Fruit fly (Drosophila melanogaster): ENCODE results near the gene ath.
A peak's percentile ranks its signal among the peaks of the same experiment; 100 is the strongest.

Gene ath

DNA sequence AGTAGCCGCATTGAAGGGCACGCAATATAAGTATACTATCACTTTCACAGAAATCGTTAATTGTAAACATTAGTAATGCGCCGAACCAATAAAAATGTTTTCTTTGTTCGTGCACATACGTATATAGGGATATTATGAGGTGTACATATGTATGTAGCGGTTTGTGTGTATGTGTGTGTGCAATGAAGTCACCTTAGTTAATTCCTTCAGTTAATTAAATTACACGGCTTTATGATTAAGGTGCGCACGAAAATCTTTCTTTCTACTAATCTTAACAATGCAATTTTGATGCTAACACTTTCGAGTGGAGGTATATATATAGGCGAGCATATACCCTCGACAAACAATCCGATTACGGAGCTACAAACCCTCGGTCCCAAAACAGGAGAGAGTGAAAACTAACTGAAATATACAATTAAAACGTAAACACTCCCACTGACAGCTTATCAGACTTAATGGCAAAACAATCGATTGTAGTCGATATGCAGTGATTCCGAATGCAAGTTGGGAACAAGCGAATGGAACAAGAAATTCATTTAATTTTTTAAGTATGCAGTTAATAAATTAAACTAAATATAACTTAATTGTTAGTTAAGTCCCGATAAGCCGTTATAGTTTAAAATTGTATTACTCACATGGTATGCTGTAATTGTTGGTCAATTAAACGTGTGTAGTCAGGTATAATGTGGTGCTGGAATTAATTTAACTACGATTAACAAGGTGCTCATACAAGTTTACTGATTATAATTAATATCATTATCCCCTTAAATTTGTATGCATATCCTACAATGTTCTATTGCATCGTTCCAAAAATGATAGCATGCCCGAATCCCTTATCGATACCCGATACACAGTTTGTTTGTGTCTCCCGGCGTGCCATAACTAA lies 9.8 kb downstream of the ath start, which contains the start of the genes Npc1a and Prosalpha6 (continued):
- no peak for TF ChIP-seq Smox (GFP tag; optimal IDR thresholded peaks at IDR 0.05)
- TF ChIP-seq Hr39 (GFP tag; optimal IDR thresholded peaks at IDR 0.05): no peak
- TF ChIP-seq dac (GFP tag; optimal IDR thresholded peaks at IDR 0.05): no peak
- TF ChIP-seq ss (GFP tag; optimal IDR thresholded peaks at IDR 0.05): no peak
- TF ChIP-seq CG8119 (GFP tag; IDR thresholded peaks at IDR 0.05): no peak
- no peak for TF ChIP-seq CG9139 (GFP tag; optimal IDR thresholded peaks at IDR 0.05)
- no peak for TF ChIP-seq Gug (GFP tag; IDR thresholded peaks at IDR 0.05)
- no peak for TF ChIP-seq pdm3 (GFP tag; optimal IDR thresholded peaks at IDR 0.05)
- TF ChIP-seq Ets21C (GFP tag; optimal IDR thresholded peaks at IDR 0.05): no peak
- TF ChIP-seq Ets96B (tag; optimal IDR thresholded peaks at IDR 0.05): no peak
- TF ChIP-seq CG3032 (tag; optimal IDR thresholded peaks at IDR 0.05): peak; percentile 18
- TF ChIP-seq Sox14 (GFP tag; optimal IDR thresholded peaks at IDR 0.05): peak; percentile 75
- TF ChIP-seq CG31627 (GFP tag; optimal IDR thresholded peaks at IDR 0.05): peak; percentile 19
- no peak for TF ChIP-seq acj6 (GFP tag; optimal IDR thresholded peaks at IDR 0.05)
- no peak for TF ChIP-seq eg (GFP tag; IDR thresholded peaks at IDR 0.05)
- TF ChIP-seq CG15336 (GFP tag; IDR thresholded peaks at IDR 0.05): no peak
- TF ChIP-seq Lpt (GFP tag; optimal IDR thresholded peaks at IDR 0.05): no peak
- no peak for TF ChIP-seq svp (GFP tag)
- TF ChIP-seq fkh (GFP tag; optimal IDR thresholded peaks at IDR 0.05): peak; percentile 15
- TF ChIP-seq Hr4 (GFP tag; optimal IDR thresholded peaks at IDR 0.05): no peak
- peak; percentile 12 for TF ChIP-seq Eip93F (GFP tag; optimal IDR thresholded peaks at IDR 0.05)
- TF ChIP-seq lz (GFP tag; optimal IDR thresholded peaks at IDR 0.05): peak; percentile 21
- no peak for TF ChIP-seq CG7368 (GFP tag; optimal IDR thresholded peaks at IDR 0.05)
- peak; percentile 51 for TF ChIP-seq vri (GFP tag; optimal IDR thresholded peaks at IDR 0.05)
- peak; percentile 35 for TF ChIP-seq esn (GFP tag; optimal IDR thresholded peaks at IDR 0.05)
- TF ChIP-seq fd59A (GFP tag; optimal IDR thresholded peaks at IDR 0.05): no peak
- peak; percentile 76 for TF ChIP-seq achi (GFP tag; optimal IDR thresholded peaks at IDR 0.05)
- TF ChIP-seq CG32006 (GFP tag; optimal IDR thresholded peaks at IDR 0.05): no peak
- TF ChIP-seq CG6276 (GFP tag; optimal IDR thresholded peaks at IDR 0.05): no peak
- peak; percentile 32 for TF ChIP-seq cyc (GFP tag; optimal IDR thresholded peaks at IDR 0.05)
- no peak for TF ChIP-seq net (GFP tag; optimal IDR thresholded peaks at IDR 0.05)

DNA sequence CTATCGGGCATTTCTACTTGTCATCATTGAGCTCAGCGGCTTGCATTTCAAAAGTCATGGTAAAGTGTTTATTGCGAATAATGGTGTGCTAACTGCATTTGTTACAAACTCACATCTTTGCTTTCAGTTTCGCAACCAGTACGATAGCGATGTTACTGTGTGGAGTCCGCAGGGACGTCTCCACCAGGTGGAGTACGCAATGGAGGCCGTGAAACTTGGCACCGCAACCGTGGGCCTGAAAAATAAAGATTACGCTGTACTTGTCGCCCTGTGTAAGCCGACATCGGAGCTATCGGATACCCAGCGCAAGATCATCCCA lies 10.4 kb downstream of the ath start:
- no peak for TF ChIP-seq fkh (GFP tag; optimal IDR thresholded peaks at IDR 0.05)
- no peak for TF ChIP-seq vri (GFP tag; optimal IDR thresholded peaks at IDR 0.05)

DNA sequence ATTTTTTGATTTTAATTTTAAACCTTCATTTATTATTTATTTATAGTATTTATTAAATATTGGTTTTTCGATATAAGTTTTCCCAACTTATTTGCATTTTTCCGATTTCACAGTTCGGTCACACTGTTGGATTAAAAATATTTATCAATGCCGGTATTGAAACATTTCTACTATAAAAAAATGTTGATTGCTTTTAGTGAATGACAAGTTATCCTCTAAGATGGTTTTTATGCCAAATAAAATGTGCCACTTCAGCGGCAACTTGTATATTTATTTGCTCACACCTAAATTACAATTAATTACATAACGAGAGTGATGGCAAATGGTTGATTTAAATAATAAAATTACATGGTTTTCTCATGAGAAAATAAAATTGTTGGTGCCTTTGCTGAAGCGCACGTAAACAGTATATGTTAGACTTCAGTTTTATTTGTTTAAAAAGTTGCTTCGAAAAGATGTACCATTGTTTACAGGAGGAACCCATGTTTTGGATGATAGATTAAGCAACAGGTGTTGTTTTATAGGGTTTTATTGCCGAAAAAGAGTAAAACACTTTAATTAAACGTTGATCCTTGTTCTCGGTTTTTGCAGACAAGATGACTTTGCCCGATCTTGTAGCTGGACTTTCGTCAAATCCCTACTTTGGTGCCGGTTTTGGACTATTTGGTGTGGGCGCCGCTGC lies 11.7 kb downstream of the ath start, which contains the start of gene Bcs1:
Gene Bcs1, plus strand, starts transcription at position 108 of the 682 bp plus-strand sequence.
- TF ChIP-seq CG6792 (GFP tag; optimal IDR thresholded peaks at IDR 0.05) (no peak), topi (GFP tag; optimal IDR thresholded peaks at IDR 0.05) (no peak), fkh (GFP tag; optimal IDR thresholded peaks at IDR 0.05) (peak; percentile 41), CG3032 (tag; optimal IDR thresholded peaks at IDR 0.05) (no peak), CG6808 (GFP tag; optimal IDR thresholded peaks at IDR 0.05) (no peak), CG1621 (tag; optimal IDR thresholded peaks at IDR 0.05) (no peak), Eip75B (GFP tag; optimal IDR thresholded peaks at IDR 0.05) (no peak)
